Worm (Caenorhabditis elegans) whole organism, late embryonic: Measurements from ENCODE around the gene clec-60.
"Not testable (repeated sequence)": the region's sequence is repeated elsewhere in the genome, so short reads cannot be mapped to it uniquely, and the experiment has no call there.

Experiments
- C38D4.7 ChIP-seq: fragments of 200-800 bp; sonication (Bioruptor generic); optimal IDR thresholded peaks from 2 replicates; lab custom pipeline; 2018; ENCODE audit warnings: mild to moderate bottlenecking, missing genetic modification characterization, moderate library complexity, missing compliant biosample characterization
- K02D7.2 ChIP-seq: sonication (generic microtip); optimal IDR thresholded peaks from 2 replicates; lab custom pipeline; 2017; ENCODE audit warnings: mild to moderate bottlenecking, missing genetic modification characterization, missing compliant biosample characterization
- T23F11.4 ChIP-seq: fragments of 200-800 bp; sonication (Bioruptor generic); optimal IDR thresholded peaks from 2 replicates; lab custom pipeline; 2018; ENCODE audit warnings: mild to moderate bottlenecking, missing genetic modification characterization, missing compliant biosample characterization
- Y22D7AL.16 ChIP-seq: sonication (generic microtip); optimal IDR thresholded peaks from 2 replicates; lab custom pipeline; 2016; ENCODE audit warnings: missing genetic modification characterization, missing compliant biosample characterization
- ama-1 ChIP-seq: fragments of 150-350 bp; optimal IDR thresholded peaks from 2 replicates; lab custom pipeline; 2014
- ceh-14 ChIP-seq: sonication (generic microtip); optimal IDR thresholded peaks from 2 replicates; lab custom pipeline; 2016; ENCODE audit warnings: missing genotype, missing genetic modification characterization, missing compliant biosample characterization
- ceh-18 ChIP-seq: sonication (generic microtip); optimal IDR thresholded peaks from 2 replicates; lab custom pipeline; 2016; ENCODE audit warnings: missing genetic modification characterization, missing compliant biosample characterization
- ceh-2 ChIP-seq: sonication (generic microtip); optimal IDR thresholded peaks from 2 replicates; lab custom pipeline; 2016; ENCODE audit warnings: missing genotype, missing genetic modification characterization, missing compliant biosample characterization
- ceh-22 ChIP-seq: sonication (generic microtip); optimal IDR thresholded peaks from 2 replicates; lab custom pipeline; 2017; ENCODE audit warnings: missing biosample characterization, missing genetic modification characterization
- ceh-24 ChIP-seq: sonication (generic microtip); optimal IDR thresholded peaks from 2 replicates; lab custom pipeline; 2016; ENCODE audit warnings: mild to moderate bottlenecking, missing genetic modification characterization, missing compliant biosample characterization
- ceh-30 ChIP-seq: fragments of 150-350 bp; optimal IDR thresholded peaks from 2 replicates; lab custom pipeline; 2014; ENCODE audit warnings: missing biosample characterization, missing genetic modification characterization
- ceh-31 ChIP-seq: sonication (generic microtip); optimal IDR thresholded peaks from 2 replicates; lab custom pipeline; 2016; ENCODE audit warnings: missing genetic modification characterization, missing compliant biosample characterization
- ceh-34 ChIP-seq: sonication (generic microtip); optimal IDR thresholded peaks from 2 replicates; lab custom pipeline; 2016; ENCODE audit warnings: mild to moderate bottlenecking, missing genetic modification characterization, missing compliant biosample characterization
- ceh-45 ChIP-seq: fragments of 200-800 bp; sonication (Bioruptor generic); IDR thresholded peaks from 2 replicates; pipeline ENCODE4 v1.3.6; 2022; ENCODE audit warnings: missing genetic modification reagents, missing genetic modification characterization, missing compliant biosample characterization
- ceh-48 ChIP-seq: sonication (generic microtip); optimal IDR thresholded peaks from 2 replicates; lab custom pipeline; 2016; ENCODE audit warnings: missing genetic modification characterization, inconsistent platforms, missing compliant biosample characterization
- ceh-6 ChIP-seq: fragments of 200-800 bp; sonication (Bioruptor generic); optimal IDR thresholded peaks from 2 replicates; lab custom pipeline; 2018; ENCODE audit warnings: mild to moderate bottlenecking, missing genetic modification characterization, missing compliant biosample characterization
- che-1 ChIP-seq: sonication (generic microtip); optimal IDR thresholded peaks from 2 replicates; lab custom pipeline; 2016; ENCODE audit warnings: mild to moderate bottlenecking, missing genetic modification characterization, missing compliant biosample characterization
- dmd-4 ChIP-seq: sonication (generic microtip); optimal IDR thresholded peaks from 2 replicates; lab custom pipeline; 2016; ENCODE audit warnings: borderline replicate concordance, missing genetic modification characterization, missing compliant biosample characterization
- dve-1 ChIP-seq: sonication (generic microtip); optimal IDR thresholded peaks from 2 replicates; lab custom pipeline; 2017; ENCODE audit warnings: antibody characterized with exemption, mild to moderate bottlenecking, missing genetic modification characterization, missing compliant biosample characterization
- elt-2 ChIP-seq: sonication (generic microtip); optimal IDR thresholded peaks from 2 replicates; lab custom pipeline; 2016; ENCODE audit warnings: missing genetic modification reagents, missing genetic modification characterization, missing compliant biosample characterization
- ets-4 ChIP-seq: sonication (generic microtip); optimal IDR thresholded peaks from 2 replicates; lab custom pipeline; 2016; ENCODE audit warnings: missing genetic modification characterization, missing compliant biosample characterization
- eyg-1 ChIP-seq: sonication (generic microtip); optimal IDR thresholded peaks from 2 replicates; lab custom pipeline; 2016; ENCODE audit warnings: missing genotype, missing genetic modification characterization, missing compliant biosample characterization
- fax-1 ChIP-seq: sonication (generic microtip); optimal IDR thresholded peaks from 2 replicates; lab custom pipeline; 2016; ENCODE audit warnings: missing genotype, missing genetic modification characterization, missing compliant biosample characterization
- fkh-10 ChIP-seq: fragments of 150-350 bp; optimal IDR thresholded peaks from 2 replicates; lab custom pipeline; 2014; ENCODE audit warnings: missing biosample characterization, missing genetic modification reagents, missing genetic modification characterization
- fkh-6 ChIP-seq: sonication (generic microtip); optimal IDR thresholded peaks from 2 replicates; lab custom pipeline; 2016; ENCODE audit warnings: missing genetic modification characterization, missing compliant biosample characterization
- hlh-15 ChIP-seq: sonication (generic microtip); optimal IDR thresholded peaks from 2 replicates; lab custom pipeline; 2016; ENCODE audit warnings: missing genetic modification characterization, missing compliant biosample characterization
- hlh-30 ChIP-seq: sonication (generic microtip); optimal IDR thresholded peaks from 2 replicates; lab custom pipeline; 2017; ENCODE audit warnings: antibody characterized with exemption, missing genetic modification characterization, missing compliant biosample characterization; ENCODE audit not compliant: insufficient read depth
- hlh-8 ChIP-seq: sonication (generic microtip); optimal IDR thresholded peaks from 2 replicates; lab custom pipeline; 2016; ENCODE audit warnings: missing genotype, missing genetic modification characterization, missing compliant biosample characterization
- lim-6 ChIP-seq: sonication (generic microtip); optimal IDR thresholded peaks from 2 replicates; lab custom pipeline; 2016; ENCODE audit warnings: missing genetic modification characterization, missing compliant biosample characterization
- madf-2 ChIP-seq: sonication (generic microtip); optimal IDR thresholded peaks from 2 replicates; lab custom pipeline; 2017; ENCODE audit warnings: missing genetic modification characterization, missing compliant biosample characterization
- mec-3 ChIP-seq: sonication (generic microtip); optimal IDR thresholded peaks from 2 replicates; lab custom pipeline; 2016; ENCODE audit warnings: borderline replicate concordance, missing genetic modification characterization, missing compliant biosample characterization
- nfya-1 ChIP-seq: sonication (generic microtip); optimal IDR thresholded peaks from 2 replicates; lab custom pipeline; 2017; ENCODE audit warnings: missing genetic modification characterization, mild to moderate bottlenecking, missing compliant biosample characterization, antibody characterized with exemption, moderate library complexity
- nhr-232 ChIP-seq: sonication (generic microtip); optimal IDR thresholded peaks from 2 replicates; lab custom pipeline; 2016; ENCODE audit warnings: missing genetic modification characterization, missing compliant biosample characterization
- npax-4 ChIP-seq: sonication (generic microtip); optimal IDR thresholded peaks from 2 replicates; lab custom pipeline; 2016; ENCODE audit warnings: missing genetic modification characterization, missing compliant biosample characterization
- pag-3 ChIP-seq: sonication (generic microtip); optimal IDR thresholded peaks from 2 replicates; lab custom pipeline; 2016; ENCODE audit warnings: missing compliant biosample characterization, missing genetic modification characterization, borderline replicate concordance
- pat-9 ChIP-seq: fragments of 200-800 bp; sonication (Bioruptor generic); optimal IDR thresholded peaks from 2 replicates; lab custom pipeline; 2018; ENCODE audit warnings: mild to moderate bottlenecking, missing genetic modification characterization, moderate library complexity, missing compliant biosample characterization
- pha-2 ChIP-seq: sonication (generic microtip); optimal IDR thresholded peaks from 2 replicates; lab custom pipeline; 2017; ENCODE audit warnings: mild to moderate bottlenecking, missing genetic modification characterization, missing compliant biosample characterization
- pha-4 ChIP-seq: fragments of 150-350 bp; optimal IDR thresholded peaks from 2 replicates; lab custom pipeline; 2018; ENCODE audit warnings: missing biosample characterization, missing genetic modification reagents, missing genetic modification characterization
- pqm-1 ChIP-seq: sonication (generic microtip); optimal IDR thresholded peaks from 2 replicates; lab custom pipeline; 2016; ENCODE audit warnings: missing genetic modification characterization, missing compliant biosample characterization
- pros-1 ChIP-seq: fragments of 150-350 bp; optimal IDR thresholded peaks from 2 replicates; lab custom pipeline; 2014; ENCODE audit warnings: missing biosample characterization, missing genetic modification reagents, missing genetic modification characterization
- sdc-2 ChIP-seq: sonication (generic microtip); optimal IDR thresholded peaks from 2 replicates; lab custom pipeline; 2016; ENCODE audit warnings: missing genotype, missing genetic modification characterization, missing compliant biosample characterization
- sox-2 ChIP-seq: fragments of 200-800 bp; sonication (Bioruptor generic); IDR thresholded peaks from 2 replicates; pipeline ENCODE4 v1.3.6; 2022; ENCODE audit warnings: missing genetic modification reagents, missing genetic modification characterization, missing compliant biosample characterization
- syd-9 ChIP-seq: sonication (generic microtip); optimal IDR thresholded peaks from 2 replicates; lab custom pipeline; 2016; ENCODE audit warnings: mild to moderate bottlenecking, missing genetic modification characterization, moderate library complexity, missing compliant biosample characterization
- ttx-3 ChIP-seq: sonication (generic microtip); optimal IDR thresholded peaks from 2 replicates; lab custom pipeline; 2016; ENCODE audit warnings: missing genetic modification reagents, missing genetic modification characterization, missing compliant biosample characterization
- unc-42 ChIP-seq: sonication (generic microtip); optimal IDR thresholded peaks from 2 replicates; lab custom pipeline; 2016; ENCODE audit warnings: missing genotype, missing genetic modification characterization, missing compliant biosample characterization
- zip-5 ChIP-seq: sonication (generic microtip); optimal IDR thresholded peaks from 2 replicates; lab custom pipeline; 2016; ENCODE audit warnings: missing genetic modification characterization, missing compliant biosample characterization

clec-60 gene

DNA sequence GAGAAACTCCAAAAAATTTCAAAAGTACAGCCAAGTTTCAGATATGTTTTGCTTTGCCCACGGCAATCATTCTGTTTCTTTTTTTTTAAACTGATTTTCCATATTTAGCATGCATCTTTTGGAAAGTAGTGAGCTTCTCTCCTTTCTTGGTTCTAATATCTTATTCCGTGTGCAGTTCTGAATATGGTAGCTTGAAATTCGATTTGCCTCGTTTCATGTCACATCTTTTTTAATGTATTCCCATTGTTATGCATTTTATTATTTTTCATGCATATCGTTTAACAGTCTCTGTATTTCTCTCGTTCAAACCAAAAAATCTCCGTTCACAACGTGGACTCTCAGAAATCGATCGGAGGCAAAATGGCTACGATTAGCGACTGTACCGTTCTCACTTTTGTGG lies 12.8 kb upstream of the clec-60 start, which contains the start of gene ZK666.14:
Gene ZK666.14 (plus strand): TSS at position 301 of the 400 bp plus-strand sequence.
- TF ChIP-seq dve-1 (tag; lab: Kevin White, UChicago) (no peak), ceh-14 (tag; lab: Kevin White, UChicago) (no peak), syd-9 (tag; lab: Kevin White, UChicago) (no peak), mec-3 (tag; lab: Kevin White, UChicago) (no peak), hlh-15 (tag; lab: Kevin White, UChicago) (no peak), ttx-3 (no peak), fax-1 (no peak), zip-5 (tag; lab: Kevin White, UChicago) (no peak), pha-2 (tag; lab: Kevin White, UChicago) (no peak), sdc-2 (no peak), ama-1 (no peak), che-1 (tag; lab: Kevin White, UChicago) (no peak), pag-3 (tag; lab: Kevin White, UChicago) (no peak), pqm-1 (tag; lab: Kevin White, UChicago) (no peak), ceh-2 (tag; lab: Kevin White, UChicago) (no peak), hlh-30 (no peak), ceh-22 (no peak), ceh-18 (tag; lab: Kevin White, UChicago) (no peak), pros-1 (tag; lab: Kevin White, UChicago) (no peak), fkh-10 (no peak)

DNA sequence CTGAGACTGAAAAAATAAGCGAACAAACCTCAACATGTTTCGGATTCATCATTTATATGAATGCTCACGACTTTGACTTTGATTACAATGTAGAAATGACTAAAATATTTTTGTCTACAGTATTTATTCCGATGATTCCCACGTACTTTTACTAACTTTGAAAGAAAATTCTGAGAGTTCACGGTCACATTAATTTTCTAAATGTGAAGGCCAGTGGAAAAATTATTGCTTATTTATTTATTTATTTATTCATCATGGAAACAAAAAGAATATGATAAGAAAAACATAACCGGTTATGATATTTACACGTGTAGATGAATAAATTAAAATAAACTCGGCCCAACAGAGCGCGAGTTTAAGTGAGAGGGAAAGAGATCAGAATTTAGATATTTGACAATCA lies 11.4 kb upstream of the clec-60 start, which contains the start of gene ZK666.8:
Gene ZK666.8 (minus strand): TSS at position 101 of the 400 bp plus-strand sequence.
- not testable (repeated sequence) for TF ChIP-seq nfya-1, ceh-2, pros-1 (tag; lab: Kevin White, UChicago)
- TF ChIP-seq, all 69 proteins: peak for 0; not testable (repeated sequence) for 69

- TF ChIP-seq C38D4.7 (no peak), Y22D7AL.16 (tag; lab: Kevin White, UChicago) (no peak), ceh-34 (tag; lab: Kevin White, UChicago) (no peak), ceh-30 (no peak), ceh-24 (no peak), mec-3 (tag; lab: Kevin White, UChicago) (no peak), dmd-4 (no peak), fkh-6 (tag; lab: Kevin White, UChicago) (no peak), nhr-232 (tag; lab: Kevin White, UChicago) (no peak), T23F11.4 (GFP tag; lab: Kevin White, UChicago) (no peak), K02D7.2 (tag; lab: Kevin White, UChicago) (no peak), ceh-45 (no peak), unc-42 (tag; lab: Kevin White, UChicago) (no peak), npax-4 (no peak), pha-4 (tag; lab: Kevin White, UChicago) (no peak), pros-1 (tag; lab: Kevin White, UChicago) (no peak), elt-2 (no peak)
Measured at ce11 chrII:10490329-10490728, 8.7 kb upstream of the clec-60 start, which contains the start of gene clec-61. TSS of gene clec-61 (minus strand) at chrII:10490537.

DNA sequence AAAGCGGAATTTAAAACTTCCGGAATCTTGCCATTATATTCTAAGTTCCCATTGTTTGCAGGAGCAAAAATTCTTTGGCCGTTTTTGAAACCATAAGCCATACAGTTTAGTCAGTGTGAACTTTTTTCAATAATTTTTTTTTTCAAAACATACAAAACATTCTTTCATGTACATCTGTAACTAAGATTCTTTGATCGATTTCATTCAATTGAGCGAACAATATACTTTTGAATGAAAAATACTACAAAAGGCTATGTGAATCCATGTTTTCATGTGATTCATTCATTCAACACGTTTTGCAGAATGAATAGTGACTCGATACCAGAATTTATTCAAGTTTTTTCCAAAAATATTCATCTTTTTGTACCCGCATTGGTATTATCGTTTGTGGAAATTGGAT lies 5.1 kb upstream of the clec-60 start, which contains the start of gene ZK666.15:
Gene ZK666.15 (plus strand): TSS at position 301 of the 400 bp plus-strand sequence.
- TF ChIP-seq ceh-48 (tag; lab: Kevin White, UChicago) (no peak), madf-2 (tag; lab: Kevin White, UChicago) (no peak), pros-1 (tag; lab: Kevin White, UChicago) (no peak), hlh-8 (tag; lab: Kevin White, UChicago) (no peak), K02D7.2 (tag; lab: Kevin White, UChicago) (no peak), ceh-6 (no peak), C38D4.7 (no peak), T23F11.4 (GFP tag; lab: Kevin White, UChicago) (no peak), dmd-4 (no peak), ceh-2 (tag; lab: Kevin White, UChicago) (no peak), pqm-1 (tag; lab: Kevin White, UChicago) (no peak), lim-6 (tag; lab: Kevin White, UChicago) (no peak), pat-9 (tag; lab: Kevin White, UChicago) (no peak), nfya-1 (tag; lab: Kevin White, UChicago) (no peak), ets-4 (no peak), eyg-1 (tag; lab: Kevin White, UChicago) (no peak), ceh-31 (tag; lab: Kevin White, UChicago) (no peak), sox-2 (no peak)
